Fruit fly (Drosophila melanogaster) S2 (cell line): Measurements from ENCODE around the gene nudE.

Experiments used
- CG8478 ChIP-seq: fragments of >200 bp; optimal IDR thresholded peaks from 2 replicates; lab custom pipeline; 2018
- CTCF ChIP-seq, 2 experiments: fragments of >200 bp; optimal IDR thresholded peaks; 2 replicates each; lab custom pipeline; 2018

The nudE gene

dm6 chr3L:9899046-9899659, at the start of gene nudE:
nudE (plus strand) TSS chr3L:9899241.
- no peak for TF ChIP-seq CG8478
- TF ChIP-seq CTCF (optimal IDR thresholded peaks at IDR 0.05; lab: Kevin White, UChicago) = peak in 1 of 2 experiments; percentile 41

dm6 chr3L:9850114-9850513, 48.9 kb upstream of the nudE start:
- TF ChIP-seq CG8478 = no peak
- no peak for TF ChIP-seq CTCF (optimal IDR thresholded peaks at IDR 0.05; lab: Kevin White, UChicago)

- no peak for TF ChIP-seq CG8478
- TF ChIP-seq CTCF (optimal IDR thresholded peaks at IDR 0.05; lab: Kevin White, UChicago) = no peak
Observed at dm6 chr3L:9851000-9851671, 47.9 kb upstream of the nudE start.

- TF ChIP-seq CG8478 = no peak
- TF ChIP-seq CTCF (optimal IDR thresholded peaks at IDR 0.05; lab: Kevin White, UChicago) = no peak
Observed at dm6 chr3L:9853140-9853746, 45.8 kb upstream of the nudE start.

- TF ChIP-seq CG8478 (no peak), CTCF (optimal IDR thresholded peaks at IDR 0.05; lab: Kevin White, UChicago) (no peak)
Observed at dm6 chr3L:9853895-9854470, 45.1 kb upstream of the nudE start.

dm6 chr3L:9854583-9855519, 44.2 kb upstream of the nudE start, which contains the start of gene RasGAP1:
RasGAP1 (minus strand) TSS chr3L:9855285.
- TF ChIP-seq CTCF (optimal IDR thresholded peaks at IDR 0.05; lab: Kevin White, UChicago) = peak in 1 of 2 experiments; percentile 15
- TF ChIP-seq CG8478 = no peak

- no peak for TF ChIP-seq CG8478
- no peak for TF ChIP-seq CTCF (optimal IDR thresholded peaks at IDR 0.05; lab: Kevin White, UChicago)
Observed at dm6 chr3L:9855784-9856426, 43.1 kb upstream of the nudE start.

- no peak for TF ChIP-seq CTCF (optimal IDR thresholded peaks at IDR 0.05; lab: Kevin White, UChicago)
- no peak for TF ChIP-seq CG8478
Observed at dm6 chr3L:9856430-9857218, 42.4 kb upstream of the nudE start.

dm6 chr3L:9859624-9860023, 39.4 kb upstream of the nudE start, which contains the start of gene CG10809:
CG10809 (minus strand) TSS chr3L:9859889.
- TF ChIP-seq CG8478 (no peak), CTCF (optimal IDR thresholded peaks at IDR 0.05; lab: Kevin White, UChicago) (peak in 1 of 2 experiments; percentile 8)

dm6 chr3L:9863656-9864055, 35.4 kb upstream of the nudE start:
- TF ChIP-seq CTCF (optimal IDR thresholded peaks at IDR 0.05; lab: Kevin White, UChicago) (no peak), CG8478 (no peak)

dm6 chr3L:9864275-9865052, 34.6 kb upstream of the nudE start, which contains the start of the genes iPLA2-VIA and Ciz1:
iPLA2-VIA (minus strand) TSS chr3L:9864349.
Ciz1 (plus strand) TSS chr3L:9864639.
- TF ChIP-seq CTCF (optimal IDR thresholded peaks at IDR 0.05; lab: Kevin White, UChicago) (no peak), CG8478 (no peak)

dm6 chr3L:9865053-9865442, 34.0 kb upstream of the nudE start:
- TF ChIP-seq CG8478 (no peak), CTCF (optimal IDR thresholded peaks at IDR 0.05; lab: Kevin White, UChicago) (no peak)

- TF ChIP-seq CTCF (optimal IDR thresholded peaks at IDR 0.05; lab: Kevin White, UChicago) (no peak), CG8478 (no peak)
Observed at dm6 chr3L:9872035-9872434, 27.0 kb upstream of the nudE start.
